Worm (Caenorhabditis elegans): ENCODE data around the gene T26E4.2.
A peak's percentile ranks its signal among the peaks of the same experiment; 100 is the strongest.

The T26E4.2 gene

DNA sequence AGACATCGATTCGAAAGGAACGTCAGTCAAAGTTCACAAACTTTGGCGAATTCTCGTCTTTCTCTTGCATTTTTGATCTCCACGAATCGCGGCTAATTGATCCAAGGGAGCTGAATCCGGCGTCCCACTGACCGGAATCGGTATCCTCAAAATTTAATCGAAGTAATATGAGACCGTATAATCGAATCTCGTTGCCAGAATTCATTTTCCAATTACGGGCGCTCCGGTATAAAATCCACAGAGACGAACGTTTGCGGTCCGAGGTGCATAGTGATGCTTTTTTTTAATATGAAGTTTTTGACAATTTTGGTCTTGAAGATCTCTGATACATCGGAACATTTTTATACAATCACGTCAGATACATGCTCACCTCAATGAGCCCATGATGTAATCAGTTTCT, 23.5 kb upstream of the T26E4.2 start:
- TF ChIP-seq lin-13 (GFP tag; optimal IDR thresholded peaks at IDR 0.05): no peak
- no peak for TF ChIP-seq Y55F3AM.14 (GFP tag; optimal IDR thresholded peaks at IDR 0.05)
- no peak for TF ChIP-seq mab-5 (tag; optimal IDR thresholded peaks at IDR 0.05)
- TF ChIP-seq unc-62 (GFP tag; optimal IDR thresholded peaks at IDR 0.05): no peak
- TF ChIP-seq ceh-82 (tag; optimal IDR thresholded peaks at IDR 0.05): no peak
- TF ChIP-seq fos-1 (tag; optimal IDR thresholded peaks at IDR 0.05): no peak
- no peak for TF ChIP-seq nhr-10 (tag; optimal IDR thresholded peaks at IDR 0.05)

DNA sequence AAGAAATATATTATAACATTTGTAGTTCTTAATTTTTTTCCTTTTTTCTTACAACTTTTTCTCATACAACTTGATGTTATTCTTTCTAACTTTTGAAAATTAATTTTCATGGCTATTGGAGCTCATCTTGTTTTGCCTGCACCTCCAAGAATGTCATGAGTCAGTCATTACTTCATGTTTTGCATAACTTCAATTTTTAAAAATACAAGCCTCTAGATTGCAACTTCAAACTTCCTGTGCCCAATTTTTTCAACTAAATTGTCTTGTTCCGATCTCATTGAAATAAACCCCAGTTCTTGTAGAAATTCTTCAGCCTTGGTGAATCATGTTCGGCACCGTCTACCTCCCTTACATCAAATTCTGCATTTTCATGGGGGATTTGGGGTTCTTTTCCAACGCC, 22.7 kb upstream of the T26E4.2 start, which contains the start of gene str-9:
Gene str-9, plus strand, starts transcription at position 301 of the 400 bp plus-strand sequence.
- TF ChIP-seq ztf-11 (tag; optimal IDR thresholded peaks at IDR 0.05) (no peak), nhr-23 (tag; optimal IDR thresholded peaks at IDR 0.05) (no peak), unc-55 (GFP tag; optimal IDR thresholded peaks at IDR 0.05) (no peak), Y55F3AM.14 (GFP tag; optimal IDR thresholded peaks at IDR 0.05) (no peak), nhr-129 (tag; optimal IDR thresholded peaks at IDR 0.05) (no peak), mab-5 (tag; optimal IDR thresholded peaks at IDR 0.05) (no peak), nhr-25 (tag; optimal IDR thresholded peaks at IDR 0.05) (no peak), ceh-82 (tag; optimal IDR thresholded peaks at IDR 0.05) (no peak), nhr-11 (tag; optimal IDR thresholded peaks at IDR 0.05) (no peak), blmp-1 (tag; optimal IDR thresholded peaks at IDR 0.05; ENCODE audit: insufficient read depth) (no peak), crh-2 (tag; optimal IDR thresholded peaks at IDR 0.05) (no peak), fos-1 (tag; optimal IDR thresholded peaks at IDR 0.05) (no peak)

DNA sequence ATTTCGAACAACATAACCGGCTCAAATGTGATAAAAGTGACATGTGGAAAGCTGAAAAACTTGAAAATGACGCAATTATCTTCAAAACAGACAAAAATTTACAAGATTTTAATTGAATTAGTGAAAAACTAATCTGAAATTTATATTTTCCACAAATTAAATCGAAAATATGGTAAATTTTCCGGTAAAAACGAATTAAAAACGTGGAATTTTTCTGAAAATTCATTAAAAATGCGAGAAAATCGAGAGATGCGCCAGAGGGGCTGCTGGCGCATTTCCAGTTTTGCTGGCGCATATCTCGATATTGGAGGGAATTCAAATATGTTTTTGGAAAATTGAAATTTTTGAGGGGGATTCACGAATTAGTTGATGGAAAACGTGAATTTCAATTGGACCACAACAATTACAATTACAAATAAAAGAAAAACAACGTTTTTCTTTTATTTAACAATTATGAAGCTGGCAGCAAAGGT, 15.0 kb upstream of the T26E4.2 start, which contains the start of the genes haf-3 and F57A10.2:
Gene haf-3, minus strand, starts transcription at position 51 of the 473 bp plus-strand sequence.
Gene F57A10.2, plus strand, starts transcription at position 454 of the 473 bp plus-strand sequence.
- TF ChIP-seq lsy-2 (tag; optimal IDR thresholded peaks at IDR 0.05) (peak; percentile 92 to 96), ceh-16 (tag; optimal IDR thresholded peaks at IDR 0.05) (peak; percentile 60), ztf-11 (tag; optimal IDR thresholded peaks at IDR 0.05) (no peak), peb-1 (tag; optimal IDR thresholded peaks at IDR 0.05) (no peak), alr-1 (tag; optimal IDR thresholded peaks at IDR 0.05) (no peak), aly-2 (tag; optimal IDR thresholded peaks at IDR 0.05) (no peak), F13H6.1 (tag; optimal IDR thresholded peaks at IDR 0.05) (peak; percentile 91), nhr-6 (tag; optimal IDR thresholded peaks at IDR 0.05) (peak; percentile 84), lin-39 (tag; optimal IDR thresholded peaks at IDR 0.05) (no peak), lin-13 (GFP tag; optimal IDR thresholded peaks at IDR 0.05) (peak; percentile 92), lin-11 (tag; optimal IDR thresholded peaks at IDR 0.05) (peak; percentile 64), sma-9 (GFP tag; optimal IDR thresholded peaks at IDR 0.05) (peak; percentile 95), sma-9 (tag; optimal IDR thresholded peaks at IDR 0.05) (no peak), ceh-82 (tag; optimal IDR thresholded peaks at IDR 0.05) (peak; percentile 78), nhr-21 (tag; optimal IDR thresholded peaks at IDR 0.05) (peak; percentile 87), nhr-11 (tag; optimal IDR thresholded peaks at IDR 0.05) (no peak), zag-1 (tag; optimal IDR thresholded peaks at IDR 0.05) (peak; percentile 67), nhr-25 (tag; optimal IDR thresholded peaks at IDR 0.05) (peak; percentile 92), crh-2 (tag; optimal IDR thresholded peaks at IDR 0.05) (peak; percentile 94), egl-27 (tag; optimal IDR thresholded peaks at IDR 0.05) (peak; percentile 92), elt-1 (tag; optimal IDR thresholded peaks at IDR 0.05) (no peak), elt-3 (tag; optimal IDR thresholded peaks at IDR 0.05) (no peak), nhr-10 (tag; optimal IDR thresholded peaks at IDR 0.05) (peak; percentile 81), dmd-4 (tag; optimal IDR thresholded peaks at IDR 0.05) (peak; percentile 41), sma-3 (GFP tag; optimal IDR thresholded peaks at IDR 0.05) (peak; percentile 92), R02D3.7 (tag; optimal IDR thresholded peaks at IDR 0.05) (peak; percentile 72), fos-1 (tag; optimal IDR thresholded peaks at IDR 0.05) (peak; percentile 57), ztf-4 (tag; optimal IDR thresholded peaks at IDR 0.05) (peak; percentile 84), mdl-1 (tag; optimal IDR thresholded peaks at IDR 0.05) (peak in 1 of 2 experiments; percentile 19), ZK546.5 (tag; optimal IDR thresholded peaks at IDR 0.05) (no peak), mab-5 (tag; optimal IDR thresholded peaks at IDR 0.05) (peak; percentile 90), unc-39 (tag; optimal IDR thresholded peaks at IDR 0.05) (no peak), ztf-1 (GFP tag; conservative IDR thresholded peaks at IDR 0.05) (no peak), ama-1 (optimal IDR thresholded peaks at IDR 0.05) (peak; percentile 60), skn-1 (tag; optimal IDR thresholded peaks at IDR 0.05) (no peak), mbf-1 (tag; optimal IDR thresholded peaks at IDR 0.05) (no peak), nhr-237 (tag; optimal IDR thresholded peaks at IDR 0.05) (peak; percentile 80), C34F6.9 (tag; optimal IDR thresholded peaks at IDR 0.05) (peak; percentile 96), Y55F3AM.14 (GFP tag; optimal IDR thresholded peaks at IDR 0.05) (peak; percentile 37), snpc-4 (tag; optimal IDR thresholded peaks at IDR 0.05) (peak; percentile 87), unc-62 (GFP tag; optimal IDR thresholded peaks at IDR 0.05) (peak; percentile 33), unc-55 (GFP tag; optimal IDR thresholded peaks at IDR 0.05) (peak; percentile 94), sem-4 (tag; optimal IDR thresholded peaks at IDR 0.05) (peak; percentile 83), nhr-129 (tag; optimal IDR thresholded peaks at IDR 0.05) (peak; percentile 78), nhr-12 (tag; optimal IDR thresholded peaks at IDR 0.05) (no peak), gmeb-1 (tag; optimal IDR thresholded peaks at IDR 0.05) (peak; percentile 99), nhr-23 (tag; optimal IDR thresholded peaks at IDR 0.05) (no peak)

All from whole organism, L2 larva.